Worm (Caenorhabditis elegans) whole organism, midembryonic: Measurements from ENCODE around the gene T07A5.1.

Experiments used
- T22C8.4 ChIP-seq: fragments of 200-800 bp; sonication (Bioruptor generic); IDR thresholded peaks from 2 replicates; pipeline ENCODE4 v1.3.6; 2022; ENCODE audit warnings: missing genetic modification characterization, missing compliant biosample characterization
- cog-1 ChIP-seq: sonication (generic microtip); optimal IDR thresholded peaks from 2 replicates; lab custom pipeline; 2016; ENCODE audit warnings: missing genetic modification characterization, missing compliant biosample characterization
- med-1 ChIP-seq: sonication (generic microtip); optimal IDR thresholded peaks from 2 replicates; lab custom pipeline; 2017; ENCODE audit warnings: missing genetic modification characterization, mild to moderate bottlenecking, missing compliant biosample characterization, antibody characterized with exemption, missing genetic modification reagents; ENCODE audit not compliant: insufficient read depth
- ref-1 ChIP-seq: fragments of 200-800 bp; sonication (Bioruptor generic); conservative IDR thresholded peaks from 2 replicates; pipeline ENCODE4 v1.3.6; 2022; ENCODE audit warnings: missing genetic modification reagents, missing genetic modification characterization, missing compliant biosample characterization
- ztf-23 ChIP-seq: fragments of 200-800 bp; sonication (Bioruptor generic); IDR thresholded peaks from 2 replicates; pipeline ENCODE4 v1.3.6; 2022; ENCODE audit warnings: missing genetic modification reagents, missing genetic modification characterization, missing compliant biosample characterization

- TF ChIP-seq T22C8.4 (no peak), ref-1 (GFP tag; lab: Robert Waterston, UW) (no peak), med-1 (no peak), cog-1 (tag; lab: Kevin White, UChicago) (no peak), ztf-23 (no peak)
Observed at ce11 chrIII:10261682-10262081, 44.3 kb downstream of the T07A5.1 start, which contains the start of gene bbs-5.
